Fruit fly (Drosophila melanogaster) whole organism, adult: ENCODE data around the gene Eig71Eg.

Experiments
- CG11617 ChIP-seq: fragments of 200-800 bp; sonication (Bioruptor generic); optimal IDR thresholded peaks from 2 replicates; lab custom pipeline; 2017; ENCODE audit warnings: mild to moderate bottlenecking, missing biosample characterization, missing genetic modification reagents, missing genetic modification characterization
- CG12768 ChIP-seq: fragments of 200-800 bp; sonication (Bioruptor generic); optimal IDR thresholded peaks from 2 replicates; lab custom pipeline; 2017; ENCODE audit warnings: missing biosample characterization, missing genetic modification characterization, mild to moderate bottlenecking, moderate library complexity, missing genetic modification reagents
- CG14711 ChIP-seq: fragments of 200-800 bp; sonication (Bioruptor generic); optimal IDR thresholded peaks from 2 replicates; lab custom pipeline; 2018; ENCODE audit warnings: missing biosample characterization, mild to moderate bottlenecking, missing genetic modification characterization, moderate library complexity
- CG1620 ChIP-seq: fragments of 200-800 bp; sonication (Bioruptor generic); optimal IDR thresholded peaks from 2 replicates; lab custom pipeline; 2016; ENCODE audit warnings: missing biosample characterization, missing genetic modification characterization
- CG33017 ChIP-seq: fragments of 200-800 bp; sonication (Bioruptor generic); optimal IDR thresholded peaks from 2 replicates; lab custom pipeline; 2018; ENCODE audit warnings: missing biosample characterization, mild to moderate bottlenecking, missing genetic modification characterization, moderate library complexity
- CG5204 ChIP-seq: fragments of 200-800 bp; sonication (Bioruptor generic); optimal IDR thresholded peaks from 2 replicates; lab custom pipeline; 2016; ENCODE audit warnings: missing biosample characterization, missing genetic modification characterization
- CG7045 ChIP-seq: fragments of 200-800 bp; sonication (Bioruptor generic); optimal IDR thresholded peaks from 2 replicates; lab custom pipeline; 2017; ENCODE audit warnings: missing biosample characterization, mild to moderate bottlenecking, missing genetic modification characterization
- CG7101 ChIP-seq: fragments of 200-800 bp; sonication (Bioruptor generic); optimal IDR thresholded peaks from 2 replicates; lab custom pipeline; 2018; ENCODE audit warnings: missing biosample characterization, mild to moderate bottlenecking, missing genetic modification characterization, moderate library complexity
- Clk ChIP-seq: fragments of 200-800 bp; sonication (Bioruptor generic); optimal IDR thresholded peaks from 2 replicates; lab custom pipeline; 2017; ENCODE audit warnings: missing biosample characterization, missing genetic modification characterization
- Crg-1 ChIP-seq: fragments of 200-800 bp; sonication (Bioruptor generic); optimal IDR thresholded peaks from 2 replicates; lab custom pipeline; 2016; ENCODE audit warnings: missing biosample characterization, missing genetic modification characterization
- Hr96 ChIP-seq: fragments of 200-800 bp; sonication (Bioruptor generic); optimal IDR thresholded peaks from 2 replicates; lab custom pipeline; 2016; ENCODE audit warnings: missing biosample characterization, missing genetic modification characterization
- Mnt ChIP-seq: fragments of 200-800 bp; sonication (Bioruptor generic); optimal IDR thresholded peaks from 2 replicates; lab custom pipeline; 2016; ENCODE audit warnings: missing biosample characterization, mild to moderate bottlenecking, missing genetic modification characterization
- bab1 ChIP-seq: fragments of 200-800 bp; sonication (Bioruptor generic); optimal IDR thresholded peaks from 3 replicates; lab custom pipeline; 2019; ENCODE audit warnings: missing biosample characterization, mild to moderate bottlenecking, missing genetic modification characterization, moderate library complexity
- cic ChIP-seq: fragments of 200-800 bp; sonication (Bioruptor generic); optimal IDR thresholded peaks from 2 replicates; lab custom pipeline; 2017; ENCODE audit warnings: missing biosample characterization, mild to moderate bottlenecking, missing genetic modification characterization, moderate library complexity
- cnc ChIP-seq, 2 experiments: fragments of >200 bp; optimal IDR thresholded peaks; 2 replicates each; lab custom pipeline; 2017
- kay ChIP-seq: fragments of 200-800 bp; sonication (Bioruptor generic); peaks from one replicate; lab custom pipeline; 2016; ENCODE audit warnings: missing biosample characterization, missing genetic modification characterization, borderline replicate concordance
- ovo ChIP-seq: fragments of 200-800 bp; sonication (Bioruptor generic); optimal IDR thresholded peaks from 2 replicates; lab custom pipeline; 2016; ENCODE audit warnings: missing biosample characterization, missing genetic modification characterization
- pad ChIP-seq: fragments of 200-800 bp; sonication (Bioruptor generic); optimal IDR thresholded peaks from 3 replicates; lab custom pipeline; 2017; ENCODE audit warnings: missing biosample characterization, missing genetic modification characterization, mild to moderate bottlenecking, moderate library complexity, missing genetic modification reagents
- tj ChIP-seq: fragments of 200-800 bp; sonication (Bioruptor generic); optimal IDR thresholded peaks from 3 replicates; lab custom pipeline; 2017; ENCODE audit warnings: missing biosample characterization, mild to moderate bottlenecking, missing genetic modification characterization, moderate library complexity
- toe ChIP-seq: fragments of 200-800 bp; sonication (Bioruptor generic); optimal IDR thresholded peaks from 2 replicates; lab custom pipeline; 2016; ENCODE audit warnings: missing biosample characterization, missing genetic modification characterization

Gene Eig71Eg

dm6 chr3L:15657290-15657689 is at the start of gene Eig71Eg, which contains the start of gene Eig71Ef:
Eig71Eg (plus strand) TSS chr3L:15657628.
Eig71Ef (minus strand) TSS chr3L:15657390.
- TF ChIP-seq CG7101 (no peak), CG1620 (GFP tag; lab: Kevin White, UChicago) (no peak), tj (no peak), Hr96 (GFP tag; lab: Kevin White, UChicago) (no peak), CG5204 (GFP tag; lab: Kevin White, UChicago) (no peak), CG12768 (GFP tag; lab: Kevin White, UChicago) (no peak), Crg-1 (no peak), toe (GFP tag; lab: Kevin White, UChicago) (no peak), CG7045 (no peak), CG33017 (no peak), pad (GFP tag; lab: Kevin White, UChicago) (no peak), CG11617 (no peak), cnc (optimal IDR thresholded peaks at IDR 0.05; lab: Kevin White, UChicago) (no peak), cic (no peak), bab1 (GFP tag; lab: Kevin White, UChicago) (no peak)

- peak; percentile 59 for TF ChIP-seq bab1 (GFP tag; lab: Kevin White, UChicago)
- TF ChIP-seq pad (GFP tag; lab: Kevin White, UChicago): no peak
These were observed 47.3 kb upstream of the Eig71Eg start, which contains the start of gene CG7650 for dm6 chr3L:15610109-15610508. CG7650 (minus strand) TSS chr3L:15610386.

- TF ChIP-seq pad (GFP tag; lab: Kevin White, UChicago) (no peak), CG11617 (no peak), ovo (GFP tag; lab: Kevin White, UChicago) (no peak), tj (no peak), CG7045 (no peak), Clk (no peak), cnc (optimal IDR thresholded peaks at IDR 0.05; lab: Kevin White, UChicago) (no peak), Hr96 (GFP tag; lab: Kevin White, UChicago) (no peak), Crg-1 (no peak), CG5204 (GFP tag; lab: Kevin White, UChicago) (no peak), CG1620 (GFP tag; lab: Kevin White, UChicago) (no peak), toe (GFP tag; lab: Kevin White, UChicago) (no peak), cic (no peak), bab1 (GFP tag; lab: Kevin White, UChicago) (no peak), CG7101 (no peak), CG33017 (no peak), Mnt (GFP tag; lab: Kevin White, UChicago) (no peak), CG14711 (tag; lab: Kevin White, UChicago) (no peak)
These were observed 44.7 kb upstream of the Eig71Eg start, which contains the start of gene CG13449 for dm6 chr3L:15612728-15613127. CG13449 (minus strand) TSS chr3L:15612828.

- no peak for TF ChIP-seq CG7101
- TF ChIP-seq CG33017: no peak
- TF ChIP-seq Crg-1: no peak
These were observed 40.9 kb upstream of the Eig71Eg start for dm6 chr3L:15616490-15616889.

dm6 chr3L:15616900-15617299 is 40.5 kb upstream of the Eig71Eg start:
- TF ChIP-seq ovo (GFP tag; lab: Kevin White, UChicago) (no peak), CG33017 (no peak), Mnt (GFP tag; lab: Kevin White, UChicago) (no peak), cic (no peak), kay (GFP tag; lab: Kevin White, UChicago) (no peak), bab1 (GFP tag; lab: Kevin White, UChicago) (no peak), CG11617 (no peak), toe (GFP tag; lab: Kevin White, UChicago) (no peak)

dm6 chr3L:15619626-15620247 is 37.7 kb upstream of the Eig71Eg start, which contains the start of gene Phs:
Phs (plus strand) TSS chr3L:15619901.
- TF ChIP-seq Crg-1: peak; percentile 97
- peak; percentile 67 for TF ChIP-seq CG33017
- peak; percentile 77 for TF ChIP-seq tj
- TF ChIP-seq CG12768 (GFP tag; lab: Kevin White, UChicago): peak; percentile 86
- TF ChIP-seq kay (GFP tag; lab: Kevin White, UChicago): no peak
- TF ChIP-seq Hr96 (GFP tag; lab: Kevin White, UChicago): peak; percentile 84
- peak; percentile 20 for TF ChIP-seq bab1 (GFP tag; lab: Kevin White, UChicago)
- TF ChIP-seq pad (GFP tag; lab: Kevin White, UChicago): peak; percentile 90
- TF ChIP-seq CG7045: peak; percentile 77
- peak; percentile 73 for TF ChIP-seq ovo (GFP tag; lab: Kevin White, UChicago)
- TF ChIP-seq cnc (optimal IDR thresholded peaks at IDR 0.05; lab: Kevin White, UChicago): no peak
- peak; percentile 82 for TF ChIP-seq Clk
- TF ChIP-seq CG1620 (GFP tag; lab: Kevin White, UChicago): peak; percentile 97
- TF ChIP-seq CG7101: peak; percentile 85
- TF ChIP-seq toe (GFP tag; lab: Kevin White, UChicago): peak; percentile 82
- TF ChIP-seq CG14711 (tag; lab: Kevin White, UChicago): peak; percentile 69
- TF ChIP-seq CG5204 (GFP tag; lab: Kevin White, UChicago): peak; percentile 81
- TF ChIP-seq CG11617: peak; percentile 52
- TF ChIP-seq Mnt (GFP tag; lab: Kevin White, UChicago): peak; percentile 86
- TF ChIP-seq cic: peak; percentile 53

dm6 chr3L:15624097-15624496 is 33.3 kb upstream of the Eig71Eg start:
- no peak for TF ChIP-seq CG33017
- no peak for TF ChIP-seq CG7045
- TF ChIP-seq Mnt (GFP tag; lab: Kevin White, UChicago): no peak
- TF ChIP-seq CG5204 (GFP tag; lab: Kevin White, UChicago): no peak
- TF ChIP-seq Clk: no peak
- no peak for TF ChIP-seq CG14711 (tag; lab: Kevin White, UChicago)
- no peak for TF ChIP-seq kay (GFP tag; lab: Kevin White, UChicago)
